Fruit fly (Drosophila melanogaster): ENCODE results near the gene Porin2.

DNA sequence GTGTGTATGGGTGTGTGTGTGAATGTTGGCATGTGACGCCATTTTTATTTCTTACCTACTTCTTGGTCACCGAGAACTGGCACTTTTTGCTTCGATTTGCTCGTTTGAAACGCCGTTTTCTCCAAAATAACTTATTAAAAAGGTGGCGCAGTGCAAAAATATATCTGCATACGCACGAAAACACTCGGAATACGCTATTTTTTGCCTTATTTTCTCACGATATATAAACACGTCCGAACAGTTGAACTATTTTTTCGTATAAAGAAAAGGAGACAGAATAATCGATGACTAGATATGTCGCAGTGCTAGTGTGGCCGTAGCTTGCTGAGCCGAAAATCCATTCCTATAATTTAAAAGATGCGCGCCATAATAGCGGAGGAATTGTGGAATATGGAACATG, 4.5 kb downstream of the Porin2 start, which contains the start of gene CG6700:
- TF ChIP-seq CG8159 (tag; optimal IDR thresholded peaks at IDR 0.05) (no peak), fd96Ca (GFP tag; IDR thresholded peaks at IDR 0.05) (no peak)
